Fruit fly (Drosophila melanogaster): Measurements from ENCODE around the gene Girdin.

Gene Girdin

dm6 chr3L:3161968-3162367 is 16.8 kb upstream of the Girdin start, which contains the start of gene rasp:
rasp (plus strand) TSS chr3L:3162180.
- TF ChIP-seq CG5204 (GFP tag; optimal IDR thresholded peaks at IDR 0.05) (no peak), CG12768 (GFP tag; optimal IDR thresholded peaks at IDR 0.05) (no peak), Clk (GFP tag; optimal IDR thresholded peaks at IDR 0.05) (no peak), CG7045 (GFP tag; optimal IDR thresholded peaks at IDR 0.05) (no peak), CG7101 (tag; optimal IDR thresholded peaks at IDR 0.05) (no peak), CG1620 (GFP tag; optimal IDR thresholded peaks at IDR 0.05) (no peak), Hr96 (GFP tag; optimal IDR thresholded peaks at IDR 0.05) (no peak), toe (GFP tag; optimal IDR thresholded peaks at IDR 0.05) (no peak), Crg-1 (GFP tag; optimal IDR thresholded peaks at IDR 0.05) (no peak), pad (GFP tag; optimal IDR thresholded peaks at IDR 0.05) (no peak), bab1 (GFP tag; optimal IDR thresholded peaks at IDR 0.05) (no peak), cnc (optimal IDR thresholded peaks at IDR 0.05) (no peak)

- no peak for TF ChIP-seq CG7101 (tag; optimal IDR thresholded peaks at IDR 0.05)
- TF ChIP-seq CG14711 (tag; optimal IDR thresholded peaks at IDR 0.05): no peak
- TF ChIP-seq CG1620 (GFP tag; optimal IDR thresholded peaks at IDR 0.05): no peak
- TF ChIP-seq cic (GFP tag; optimal IDR thresholded peaks at IDR 0.05): no peak
- no peak for TF ChIP-seq ovo (GFP tag; optimal IDR thresholded peaks at IDR 0.05)
- TF ChIP-seq pad (GFP tag; optimal IDR thresholded peaks at IDR 0.05): no peak
- no peak for TF ChIP-seq CG11617 (GFP tag; optimal IDR thresholded peaks at IDR 0.05)
- no peak for TF ChIP-seq toe (GFP tag; optimal IDR thresholded peaks at IDR 0.05)
- TF ChIP-seq kay (GFP tag; ENCODE audit: borderline replicate concordance): no peak
- TF ChIP-seq cnc (optimal IDR thresholded peaks at IDR 0.05): no peak
- TF ChIP-seq Crg-1 (GFP tag; optimal IDR thresholded peaks at IDR 0.05): no peak
- no peak for TF ChIP-seq CG7045 (GFP tag; optimal IDR thresholded peaks at IDR 0.05)
- no peak for TF ChIP-seq Hr96 (GFP tag; optimal IDR thresholded peaks at IDR 0.05)
- TF ChIP-seq CG12768 (GFP tag; optimal IDR thresholded peaks at IDR 0.05): no peak
- TF ChIP-seq Clk (GFP tag; optimal IDR thresholded peaks at IDR 0.05): no peak
- TF ChIP-seq Mnt (GFP tag; optimal IDR thresholded peaks at IDR 0.05): no peak
Observed at dm6 chr3L:3162584-3162983, 16.1 kb upstream of the Girdin start.

dm6 chr3L:3164951-3165350 is 13.8 kb upstream of the Girdin start, which contains the start of gene CG32280:
CG32280 (plus strand) TSS chr3L:3165181.
- no peak for TF ChIP-seq CG1620 (GFP tag; optimal IDR thresholded peaks at IDR 0.05)
- no peak for TF ChIP-seq CG7045 (GFP tag; optimal IDR thresholded peaks at IDR 0.05)
- no peak for TF ChIP-seq CG14711 (tag; optimal IDR thresholded peaks at IDR 0.05)
- TF ChIP-seq CG33017 (tag; optimal IDR thresholded peaks at IDR 0.05): no peak
- TF ChIP-seq cnc (optimal IDR thresholded peaks at IDR 0.05): no peak
- TF ChIP-seq Hr96 (GFP tag; optimal IDR thresholded peaks at IDR 0.05): no peak
- TF ChIP-seq pad (GFP tag; optimal IDR thresholded peaks at IDR 0.05): no peak
- no peak for TF ChIP-seq CG5204 (GFP tag; optimal IDR thresholded peaks at IDR 0.05)
- TF ChIP-seq CG12768 (GFP tag; optimal IDR thresholded peaks at IDR 0.05): no peak
- no peak for TF ChIP-seq kay (GFP tag; ENCODE audit: borderline replicate concordance)
- peak; percentile 17 for TF ChIP-seq cic (GFP tag; optimal IDR thresholded peaks at IDR 0.05)
- no peak for TF ChIP-seq tj (GFP tag; optimal IDR thresholded peaks at IDR 0.05)
- peak; percentile 39 for TF ChIP-seq ovo (GFP tag; optimal IDR thresholded peaks at IDR 0.05)
- TF ChIP-seq bab1 (GFP tag; optimal IDR thresholded peaks at IDR 0.05): peak; percentile 60
- TF ChIP-seq Crg-1 (GFP tag; optimal IDR thresholded peaks at IDR 0.05): peak; percentile 57
- peak; percentile 19 for TF ChIP-seq CG11617 (GFP tag; optimal IDR thresholded peaks at IDR 0.05)
- no peak for TF ChIP-seq toe (GFP tag; optimal IDR thresholded peaks at IDR 0.05)
- TF ChIP-seq Mnt (GFP tag; optimal IDR thresholded peaks at IDR 0.05): peak; percentile 30
- TF ChIP-seq CG7101 (tag; optimal IDR thresholded peaks at IDR 0.05): peak; percentile 10
- no peak for TF ChIP-seq Clk (GFP tag; optimal IDR thresholded peaks at IDR 0.05)

- peak; percentile 1 for TF ChIP-seq CG11617 (GFP tag; optimal IDR thresholded peaks at IDR 0.05)
- no peak for TF ChIP-seq cnc (optimal IDR thresholded peaks at IDR 0.05)
Observed at dm6 chr3L:3165399-3165798, 13.3 kb upstream of the Girdin start.

dm6 chr3L:3166200-3166695 is 12.5 kb upstream of the Girdin start, which contains the start of gene Asciz:
Asciz (minus strand) TSS chr3L:3166250.
- TF ChIP-seq cic (GFP tag; optimal IDR thresholded peaks at IDR 0.05): no peak
- peak; percentile 14 for TF ChIP-seq CG12768 (GFP tag; optimal IDR thresholded peaks at IDR 0.05)
- TF ChIP-seq CG14711 (tag; optimal IDR thresholded peaks at IDR 0.05): no peak

- TF ChIP-seq CG5204 (GFP tag; optimal IDR thresholded peaks at IDR 0.05) (no peak), Crg-1 (GFP tag; optimal IDR thresholded peaks at IDR 0.05) (no peak), CG1620 (GFP tag; optimal IDR thresholded peaks at IDR 0.05) (no peak), CG7101 (tag; optimal IDR thresholded peaks at IDR 0.05) (no peak), CG14711 (tag; optimal IDR thresholded peaks at IDR 0.05) (no peak), toe (GFP tag; optimal IDR thresholded peaks at IDR 0.05) (no peak), Mnt (GFP tag; optimal IDR thresholded peaks at IDR 0.05) (peak; percentile 28), Clk (GFP tag; optimal IDR thresholded peaks at IDR 0.05) (no peak)
Observed at dm6 chr3L:3169107-3169506, 9.6 kb upstream of the Girdin start, which contains the start of the genes CG32278 and CG32281. CG32278 (plus strand) TSS chr3L:3169286. CG32281 (plus strand) TSS chr3L:3169375.

dm6 chr3L:3172445-3172844 is 6.3 kb upstream of the Girdin start, which contains the start of gene CG14963:
CG14963 (minus strand) TSS chr3L:3172545.
- no peak for TF ChIP-seq cnc (optimal IDR thresholded peaks at IDR 0.05)
- no peak for TF ChIP-seq CG14711 (tag; optimal IDR thresholded peaks at IDR 0.05)
- TF ChIP-seq CG7101 (tag; optimal IDR thresholded peaks at IDR 0.05): no peak
- TF ChIP-seq Hr96 (GFP tag; optimal IDR thresholded peaks at IDR 0.05): no peak
- no peak for TF ChIP-seq pad (GFP tag; optimal IDR thresholded peaks at IDR 0.05)
- TF ChIP-seq toe (GFP tag; optimal IDR thresholded peaks at IDR 0.05): no peak
- TF ChIP-seq CG5204 (GFP tag; optimal IDR thresholded peaks at IDR 0.05): no peak
- no peak for TF ChIP-seq CG1620 (GFP tag; optimal IDR thresholded peaks at IDR 0.05)

Measured in whole organism, adult.